Fruit fly (Drosophila melanogaster): ENCODE measurements around the gene Spn28Dc.
A peak's percentile ranks its signal among the peaks of the same experiment; 100 is the strongest.

Gene Spn28Dc

DNA sequence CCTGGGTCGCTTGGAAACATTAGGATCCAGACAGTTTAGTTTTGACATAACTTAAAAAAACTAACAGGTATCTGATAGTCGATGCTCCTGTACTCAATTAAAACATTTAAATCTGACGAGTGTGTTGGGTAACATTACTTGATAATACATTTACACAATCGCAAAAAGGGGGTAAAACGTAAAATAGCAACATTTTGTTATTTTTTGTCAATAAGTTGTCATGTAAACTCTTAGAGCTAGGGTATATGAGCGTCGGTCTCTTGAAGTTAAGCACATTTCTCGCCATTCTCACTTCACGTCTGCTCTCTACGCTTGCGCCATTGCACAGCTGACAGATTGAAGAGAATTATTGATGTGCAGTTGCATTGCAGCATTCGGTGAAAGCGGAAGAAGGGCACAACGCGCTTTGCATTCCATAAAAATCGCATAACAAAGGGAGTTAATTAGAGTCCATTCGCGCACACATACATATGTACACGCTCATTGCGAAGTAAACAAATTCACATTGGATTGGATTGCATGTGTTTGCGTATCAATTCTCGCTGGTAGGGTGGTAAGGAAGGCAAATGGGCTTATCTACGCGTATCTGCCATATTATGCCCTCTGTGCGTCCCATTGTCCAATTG, 22.0 kb downstream of the Spn28Dc start (continued):
- TF ChIP-seq CG3919 (GFP tag; optimal IDR thresholded peaks at IDR 0.05) = peak; percentile 67
- TF ChIP-seq CG4318 (GFP tag; optimal IDR thresholded peaks at IDR 0.05) = peak; percentile 15
- TF ChIP-seq CG3032 (tag; optimal IDR thresholded peaks at IDR 0.05) = peak; percentile 50
- peak; percentile 70 for TF ChIP-seq CG32006 (GFP tag; optimal IDR thresholded peaks at IDR 0.05)
- TF ChIP-seq CG6163 (GFP tag; IDR thresholded peaks at IDR 0.05) = peak; percentile 77; the same call in 2 of the 3 replicates
- TF ChIP-seq Smox (GFP tag; optimal IDR thresholded peaks at IDR 0.05) = peak; percentile 41
- no peak for TF ChIP-seq Gug (GFP tag; IDR thresholded peaks at IDR 0.05)
- peak; percentile 29 for TF ChIP-seq CG8319 (GFP tag; optimal IDR thresholded peaks at IDR 0.05)
- TF ChIP-seq fd85E (GFP tag; optimal IDR thresholded peaks at IDR 0.05) = peak; percentile 43
- peak; percentile 38 for TF ChIP-seq CG16779 (tag; optimal IDR thresholded peaks at IDR 0.05)
- peak; percentile 40 for TF ChIP-seq Eip93F (GFP tag; optimal IDR thresholded peaks at IDR 0.05)
- peak; percentile 0 for TF ChIP-seq Blimp-1 (GFP tag; optimal IDR thresholded peaks at IDR 0.05)
- TF ChIP-seq acj6 (GFP tag; optimal IDR thresholded peaks at IDR 0.05) = peak; percentile 64
- TF ChIP-seq svp (GFP tag) = peak; percentile 90
- no peak for TF ChIP-seq Sox15 (GFP tag; optimal IDR thresholded peaks at IDR 0.05)
- TF ChIP-seq CG6276 (GFP tag; optimal IDR thresholded peaks at IDR 0.05) = peak; percentile 35
- peak; percentile 60; the same call in 1 of the 3 replicates for TF ChIP-seq CG8119 (GFP tag; IDR thresholded peaks at IDR 0.05)
- peak; percentile 27 for TF ChIP-seq CG11902 (GFP tag; optimal IDR thresholded peaks at IDR 0.05)
- TF ChIP-seq Hr39 (GFP tag; optimal IDR thresholded peaks at IDR 0.05) = peak; percentile 44
- peak; percentile 68 for TF ChIP-seq Hr4 (GFP tag; optimal IDR thresholded peaks at IDR 0.05)
- peak; percentile 8 for TF ChIP-seq Ets21C (GFP tag; optimal IDR thresholded peaks at IDR 0.05)
- peak; percentile 32 for TF ChIP-seq CG9139 (GFP tag; optimal IDR thresholded peaks at IDR 0.05)
- no peak for TF ChIP-seq eg (GFP tag; IDR thresholded peaks at IDR 0.05)

DNA sequence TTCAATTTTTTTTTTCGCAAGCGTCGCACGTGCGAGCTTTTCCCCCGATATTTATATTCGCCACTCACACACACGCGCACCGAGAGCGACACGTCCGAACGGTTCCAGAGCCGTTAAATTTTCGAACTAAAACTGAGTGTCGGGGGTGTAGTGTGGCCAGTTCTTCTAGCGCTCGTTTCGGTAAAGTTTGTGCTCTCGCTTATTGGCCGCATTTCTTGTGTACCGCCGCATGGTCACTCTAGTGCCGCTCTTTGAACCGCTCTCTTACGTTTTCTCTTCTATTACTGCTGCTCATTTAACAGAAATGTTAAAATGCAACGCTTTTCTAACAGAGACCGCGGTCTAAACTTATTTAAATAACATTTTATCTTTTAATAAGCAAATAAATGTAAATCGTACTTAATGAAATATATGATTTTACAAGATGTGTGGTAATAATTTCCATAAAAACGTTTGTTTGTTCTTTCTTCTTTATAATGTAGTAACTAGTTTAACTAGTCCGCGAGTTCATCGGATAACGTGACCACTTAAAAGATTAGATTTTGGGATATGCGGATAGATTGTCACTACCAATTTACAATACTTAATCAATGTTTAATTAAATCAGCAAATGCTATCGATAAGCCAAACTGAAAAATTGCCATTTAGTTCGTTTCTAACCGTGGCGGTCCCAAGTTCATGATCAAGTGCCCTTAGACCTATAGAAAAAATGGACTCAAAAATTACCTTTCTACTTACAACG, 22.8 kb downstream of the Spn28Dc start, which contains the start of gene Snoo:
Gene Snoo, minus strand, starts transcription at position 138 of the 742 bp plus-strand sequence.
- TF ChIP-seq Sox102F (GFP tag; optimal IDR thresholded peaks at IDR 0.05) (no peak), CG11902 (GFP tag; optimal IDR thresholded peaks at IDR 0.05) (no peak), OdsH (GFP tag; optimal IDR thresholded peaks at IDR 0.05) (no peak), CG8632 (GFP tag; optimal IDR thresholded peaks at IDR 0.05) (no peak), fd59A (GFP tag; optimal IDR thresholded peaks at IDR 0.05) (no peak), CG16779 (tag; optimal IDR thresholded peaks at IDR 0.05) (no peak), CG10669 (GFP tag; optimal IDR thresholded peaks at IDR 0.05) (no peak), salr (GFP tag; optimal IDR thresholded peaks at IDR 0.05) (no peak), CG8319 (GFP tag; optimal IDR thresholded peaks at IDR 0.05) (no peak), Eip93F (GFP tag; optimal IDR thresholded peaks at IDR 0.05) (no peak), CG4318 (GFP tag; optimal IDR thresholded peaks at IDR 0.05) (no peak), esn (GFP tag; optimal IDR thresholded peaks at IDR 0.05) (no peak), vri (GFP tag; optimal IDR thresholded peaks at IDR 0.05) (peak; percentile 17), CG3032 (tag; optimal IDR thresholded peaks at IDR 0.05) (no peak), lz (GFP tag; optimal IDR thresholded peaks at IDR 0.05) (no peak), CG9139 (GFP tag; optimal IDR thresholded peaks at IDR 0.05) (no peak), spab (GFP tag; optimal IDR thresholded peaks at IDR 0.05) (no peak), pdm3 (GFP tag; optimal IDR thresholded peaks at IDR 0.05) (no peak), Hr38 (GFP tag; optimal IDR thresholded peaks at IDR 0.05) (no peak), CG10631 (GFP tag; optimal IDR thresholded peaks at IDR 0.05) (no peak), acj6 (GFP tag; optimal IDR thresholded peaks at IDR 0.05) (no peak), CG3919 (GFP tag; optimal IDR thresholded peaks at IDR 0.05) (peak; percentile 43), Gug (GFP tag; IDR thresholded peaks at IDR 0.05) (no peak), net (GFP tag; optimal IDR thresholded peaks at IDR 0.05) (peak; percentile 33), Blimp-1 (GFP tag; optimal IDR thresholded peaks at IDR 0.05) (no peak), fd85E (GFP tag; optimal IDR thresholded peaks at IDR 0.05) (no peak), cyc (GFP tag; optimal IDR thresholded peaks at IDR 0.05) (peak; percentile 4), ss (GFP tag; optimal IDR thresholded peaks at IDR 0.05) (peak in 1 of 2 experiments; percentile 9), Eip75B (GFP tag; optimal IDR thresholded peaks at IDR 0.05) (no peak), topi (GFP tag; optimal IDR thresholded peaks at IDR 0.05) (no peak), CG15336 (GFP tag; IDR thresholded peaks at IDR 0.05) (peak; percentile 39; the same call in 1 of the 2 replicates), Lpt (GFP tag; optimal IDR thresholded peaks at IDR 0.05) (no peak), CG11762 (GFP tag; optimal IDR thresholded peaks at IDR 0.05; ENCODE audit: insufficient read depth) (no peak), dac (GFP tag; optimal IDR thresholded peaks at IDR 0.05) (no peak), Hr39 (GFP tag; optimal IDR thresholded peaks at IDR 0.05) (no peak), CG6792 (GFP tag; optimal IDR thresholded peaks at IDR 0.05) (no peak), CG8119 (GFP tag; IDR thresholded peaks at IDR 0.05) (peak; percentile 23; the same call in 2 of the 3 replicates)
